Worm (Caenorhabditis elegans): ENCODE results near the gene mfsd-10.

ce11 chrX:17327226-17327625 lies 41.2 kb downstream of the mfsd-10 start:
- TF ChIP-seq ama-1 (optimal IDR thresholded peaks at IDR 0.05) (no peak), ceh-22 (tag; optimal IDR thresholded peaks at IDR 0.05) (no peak), hlh-8 (tag; optimal IDR thresholded peaks at IDR 0.05) (no peak), nhr-232 (tag; optimal IDR thresholded peaks at IDR 0.05) (no peak), tbx-2 (tag; optimal IDR thresholded peaks at IDR 0.05) (no peak), pha-4 (tag; optimal IDR thresholded peaks at IDR 0.05) (no peak), pax-1 (tag; optimal IDR thresholded peaks at IDR 0.05) (no peak), Y22D7AL.16 (tag; optimal IDR thresholded peaks at IDR 0.05) (no peak), nhr-11 (tag; optimal IDR thresholded peaks at IDR 0.05) (no peak), pqm-1 (tag; optimal IDR thresholded peaks at IDR 0.05) (no peak), unc-86 (tag; optimal IDR thresholded peaks at IDR 0.05) (no peak), ref-2 (tag; optimal IDR thresholded peaks at IDR 0.05) (no peak)

All from whole organism, late embryonic.